Fruit fly (Drosophila melanogaster) whole organism, embryonic: ENCODE results near the gene CG10019.
A peak's percentile ranks its signal among the peaks of the same experiment; 100 is the strongest.

Source experiments
- B-H2 ChIP-seq: fragments of 200-800 bp; sonication (Bioruptor generic); optimal IDR thresholded peaks from 2 replicates; lab custom pipeline; 2018; ENCODE audit warnings: missing biosample characterization, mild to moderate bottlenecking, missing genetic modification characterization
- C15 ChIP-seq: fragments of 200-800 bp; sonication (Bioruptor generic); IDR thresholded peaks from 3 replicates; pipeline ENCODE4 v1.3.6; 2022; ENCODE audit warnings: missing biosample characterization, missing genetic modification characterization
- CG10267 ChIP-seq: fragments of 200-800 bp; sonication (Bioruptor generic); optimal IDR thresholded peaks from 2 replicates; lab custom pipeline; 2018; ENCODE audit warnings: missing biosample characterization, mild to moderate bottlenecking, missing genetic modification characterization, moderate library complexity
- CG10274 ChIP-seq: fragments of 200-800 bp; sonication (Bioruptor generic); optimal IDR thresholded peaks from 3 replicates; lab custom pipeline; 2017; ENCODE audit warnings: missing biosample characterization, mild to moderate bottlenecking, missing genetic modification characterization
- CG10462 ChIP-seq: fragments of 200-800 bp; sonication (Bioruptor generic); optimal IDR thresholded peaks from 2 replicates; lab custom pipeline; 2016; ENCODE audit warnings: missing biosample characterization, missing genetic modification characterization
- CG10543 ChIP-seq: fragments of 200-800 bp; sonication (Bioruptor generic); optimal IDR thresholded peaks from 3 replicates; lab custom pipeline; 2017; ENCODE audit warnings: missing biosample characterization, mild to moderate bottlenecking, missing genetic modification characterization, moderate library complexity
- CG10959 ChIP-seq: fragments of 200-800 bp; sonication (Bioruptor generic); IDR thresholded peaks from 2 replicates; pipeline ENCODE4 v1.3.6; 2022; ENCODE audit warnings: missing biosample characterization, missing genetic modification characterization
- CG11504 ChIP-seq: fragments of 200-800 bp; sonication (Bioruptor generic); optimal IDR thresholded peaks from 3 replicates; lab custom pipeline; 2019; ENCODE audit warnings: missing biosample characterization, mild to moderate bottlenecking, missing genetic modification characterization, moderate library complexity
- CG11695 ChIP-seq: fragments of 200-800 bp; sonication (Bioruptor generic); IDR thresholded peaks from 3 replicates; pipeline ENCODE4 v1.3.6; 2022; ENCODE audit warnings: missing biosample characterization, missing genetic modification characterization
- CG11723 ChIP-seq: fragments of 200-800 bp; sonication (Bioruptor generic); optimal IDR thresholded peaks from 2 replicates; lab custom pipeline; 2017; ENCODE audit warnings: missing biosample characterization, mild to moderate bottlenecking, missing genetic modification characterization
- CG12299 ChIP-seq: fragments of 200-800 bp; sonication (Bioruptor generic); optimal IDR thresholded peaks from 2 replicates; lab custom pipeline; 2018; ENCODE audit warnings: missing biosample characterization, mild to moderate bottlenecking, missing genetic modification characterization
- CG14050 ChIP-seq: fragments of 200-800 bp; sonication (Bioruptor generic); IDR thresholded peaks from 3 replicates; pipeline ENCODE4 v1.3.6; 2022; ENCODE audit warnings: missing biosample characterization, missing genetic modification characterization
- CG14441 ChIP-seq: fragments of 200-800 bp; sonication (Bioruptor generic); IDR thresholded peaks from 2 replicates; pipeline ENCODE4 v1.3.6; 2022; ENCODE audit warnings: missing biosample characterization, missing genetic modification characterization
- CG1529 ChIP-seq: fragments of 200-800 bp; sonication (Bioruptor generic); optimal IDR thresholded peaks from 3 replicates; lab custom pipeline; 2018; ENCODE audit warnings: missing biosample characterization, missing genetic modification characterization
- CG15696 ChIP-seq: fragments of 200-800 bp; sonication (Bioruptor generic); optimal IDR thresholded peaks from 2 replicates; lab custom pipeline; 2019; ENCODE audit warnings: missing biosample characterization, mild to moderate bottlenecking, missing genetic modification characterization, moderate library complexity
- CG1832 ChIP-seq: fragments of 200-800 bp; sonication (Bioruptor generic); optimal IDR thresholded peaks from 2 replicates; lab custom pipeline; 2017; ENCODE audit warnings: missing biosample characterization, mild to moderate bottlenecking, missing genetic modification characterization, inconsistent platforms
- CG2202 ChIP-seq: fragments of 200-800 bp; sonication (Bioruptor generic); optimal IDR thresholded peaks from 2 replicates; lab custom pipeline; 2018; ENCODE audit warnings: missing biosample characterization, mild to moderate bottlenecking, missing genetic modification characterization
- CG33557 ChIP-seq: fragments of 200-800 bp; sonication (Bioruptor generic); optimal IDR thresholded peaks from 2 replicates; lab custom pipeline; 2019; ENCODE audit warnings: missing biosample characterization, mild to moderate bottlenecking, missing genetic modification characterization, moderate library complexity
- CG3407 ChIP-seq: fragments of 200-800 bp; sonication (Bioruptor generic); optimal IDR thresholded peaks from 2 replicates; lab custom pipeline; 2018; ENCODE audit warnings: missing biosample characterization, mild to moderate bottlenecking, missing genetic modification characterization
- CG34376 ChIP-seq: fragments of 200-800 bp; sonication (Bioruptor generic); optimal IDR thresholded peaks from 2 replicates; lab custom pipeline; 2018; ENCODE audit warnings: missing biosample characterization, mild to moderate bottlenecking, missing genetic modification characterization
- CG4282 ChIP-seq: fragments of 200-800 bp; sonication (Bioruptor generic); optimal IDR thresholded peaks from 2 replicates; lab custom pipeline; 2016; ENCODE audit warnings: missing biosample characterization, missing genetic modification characterization
- CG5180 ChIP-seq: fragments of 200-800 bp; sonication (Bioruptor generic); optimal IDR thresholded peaks from 3 replicates; lab custom pipeline; 2017; ENCODE audit warnings: missing biosample characterization, missing genetic modification characterization, mild to moderate bottlenecking, moderate library complexity, missing genetic modification reagents
- CG5245 ChIP-seq: fragments of 200-800 bp; sonication (Bioruptor generic); optimal IDR thresholded peaks from 3 replicates; lab custom pipeline; 2016; ENCODE audit warnings: missing biosample characterization, missing genetic modification characterization
- CG7963 ChIP-seq: fragments of 200-800 bp; sonication (Bioruptor generic); IDR thresholded peaks from 3 replicates; pipeline ENCODE4 v1.3.6; 2022; ENCODE audit warnings: missing biosample characterization, missing genetic modification characterization; ENCODE audit not compliant: partially characterized antibody
- CG7987 ChIP-seq: fragments of 200-800 bp; sonication (Bioruptor generic); optimal IDR thresholded peaks from 2 replicates; lab custom pipeline; 2018; ENCODE audit warnings: missing biosample characterization, mild to moderate bottlenecking, missing genetic modification characterization, moderate library complexity
- CG8290 ChIP-seq, 3 experiments: fragments of 200-800 bp; sonication (Bioruptor generic); optimal IDR thresholded peaks; 2 replicates each; lab custom pipeline; 2016 to 2019; ENCODE audit warnings: missing biosample characterization in 3 of 3, missing genetic modification characterization in 3 of 3, mild to moderate bottlenecking in 2 of 3, moderate library complexity in 1 of 3
- CG8765 ChIP-seq: fragments of 200-800 bp; sonication (Bioruptor generic); IDR thresholded peaks from 2 replicates; pipeline ENCODE4 v1.3.6; 2022; ENCODE audit warnings: missing biosample characterization, missing genetic modification characterization
- CG8944 ChIP-seq: fragments of 200-800 bp; sonication (Bioruptor generic); optimal IDR thresholded peaks from 3 replicates; lab custom pipeline; 2016; ENCODE audit warnings: missing biosample characterization, missing genetic modification characterization
- ERR ChIP-seq: fragments of 200-800 bp; sonication (Bioruptor generic); optimal IDR thresholded peaks from 2 replicates; lab custom pipeline; 2016; ENCODE audit warnings: missing biosample characterization, missing genetic modification characterization
- Hr39 ChIP-seq: fragments of >200 bp; optimal IDR thresholded peaks from 2 replicates; lab custom pipeline; 2017
- NFAT ChIP-seq: fragments of 200-800 bp; sonication (Bioruptor generic); IDR thresholded peaks from 2 replicates; pipeline ENCODE4 v1.3.6; 2022; ENCODE audit warnings: missing biosample characterization, missing genetic modification characterization
- Opbp ChIP-seq: fragments of 200-800 bp; sonication (Bioruptor generic); IDR thresholded peaks from 3 replicates; pipeline ENCODE4 v1.3.6; 2022; ENCODE audit warnings: missing biosample characterization, missing genetic modification characterization; ENCODE audit not compliant: partially characterized antibody
- Ravus ChIP-seq: fragments of 200-800 bp; sonication (Bioruptor generic); IDR thresholded peaks from 2 replicates; pipeline ENCODE4 v1.3.6; 2022; ENCODE audit warnings: missing biosample characterization, missing genetic modification characterization
- Sox100B ChIP-seq: fragments of 200-800 bp; sonication (Bioruptor generic); optimal IDR thresholded peaks from 3 replicates; lab custom pipeline; 2018; ENCODE audit warnings: missing biosample characterization, mild to moderate bottlenecking, missing genetic modification characterization
- Sox102F ChIP-seq: fragments of 200-800 bp; sonication (Bioruptor generic); optimal IDR thresholded peaks from 2 replicates; lab custom pipeline; 2018; ENCODE audit warnings: missing biosample characterization, mild to moderate bottlenecking, missing genetic modification characterization, moderate library complexity
- Sry-δ ChIP-seq: fragments of 200-800 bp; sonication (Bioruptor generic); optimal IDR thresholded peaks from 2 replicates; lab custom pipeline; 2016; ENCODE audit warnings: missing biosample characterization, missing genetic modification characterization
- ac ChIP-seq: fragments of 200-800 bp; sonication (Bioruptor generic); optimal IDR thresholded peaks from 3 replicates; lab custom pipeline; 2017; ENCODE audit warnings: missing biosample characterization, mild to moderate bottlenecking, missing genetic modification characterization
- bsh ChIP-seq, 2 experiments: fragments of 200-800 bp; sonication (Bioruptor generic); optimal IDR thresholded peaks; 2 replicates each; lab custom pipeline; 2017 to 2018; ENCODE audit warnings: mild to moderate bottlenecking in 2 of 2, missing biosample characterization in 2 of 2, missing genetic modification characterization in 2 of 2, moderate library complexity in 1 of 2
- cas ChIP-seq: fragments of 200-800 bp; sonication (Bioruptor generic); IDR thresholded peaks from 2 replicates; pipeline ENCODE4 v1.3.6; 2022; ENCODE audit warnings: missing biosample characterization, missing genetic modification characterization
- crol ChIP-seq: fragments of 200-800 bp; sonication (Bioruptor generic); IDR thresholded peaks from 2 replicates; pipeline ENCODE4 v1.3.6; 2022; ENCODE audit warnings: missing biosample characterization, missing genetic modification characterization
- danr ChIP-seq: fragments of 200-800 bp; sonication (Bioruptor generic); IDR thresholded peaks from 2 replicates; pipeline ENCODE4 v1.3.6; 2022; ENCODE audit warnings: missing biosample characterization, missing genetic modification characterization
- dysf ChIP-seq: fragments of 200-800 bp; sonication (Bioruptor generic); IDR thresholded peaks from 3 replicates; pipeline ENCODE4 v1.3.6; 2022; ENCODE audit warnings: missing biosample characterization, missing genetic modification characterization
- gsb-n ChIP-seq: fragments of 200-800 bp; sonication (Bioruptor generic); optimal IDR thresholded peaks from 3 replicates; lab custom pipeline; 2018; ENCODE audit warnings: missing biosample characterization, mild to moderate bottlenecking, missing genetic modification characterization
- hb ChIP-seq: fragments of 200-800 bp; sonication (Bioruptor generic); IDR thresholded peaks from 3 replicates; pipeline ENCODE4 v1.3.6; 2022; ENCODE audit warnings: missing biosample characterization, missing genetic modification characterization; ENCODE audit not compliant: partially characterized antibody
- mirr ChIP-seq: fragments of 200-800 bp; sonication (Bioruptor generic); optimal IDR thresholded peaks from 3 replicates; lab custom pipeline; 2018; ENCODE audit warnings: missing biosample characterization, mild to moderate bottlenecking, missing genetic modification characterization
- pb ChIP-seq: fragments of 200-800 bp; sonication (Bioruptor generic); optimal IDR thresholded peaks from 3 replicates; lab custom pipeline; 2016; ENCODE audit warnings: missing biosample characterization, missing genetic modification characterization
- ro ChIP-seq: fragments of 200-800 bp; sonication (Bioruptor generic); IDR thresholded peaks from 2 replicates; pipeline ENCODE4 v1.3.6; 2022; ENCODE audit warnings: missing biosample characterization, missing genetic modification characterization
- run ChIP-seq: fragments of 200-800 bp; sonication (Bioruptor generic); optimal IDR thresholded peaks from 3 replicates; lab custom pipeline; 2018; ENCODE audit warnings: missing biosample characterization, mild to moderate bottlenecking, missing genetic modification characterization
- seq ChIP-seq: fragments of 200-800 bp; sonication (Bioruptor generic); IDR thresholded peaks from 2 replicates; pipeline ENCODE4 v1.3.6; 2022; ENCODE audit warnings: missing biosample characterization, missing genetic modification characterization
- so ChIP-seq: fragments of 200-800 bp; sonication (Bioruptor generic); IDR thresholded peaks from 3 replicates; pipeline ENCODE4 v1.3.6; 2022; ENCODE audit warnings: missing biosample characterization, missing genetic modification characterization
- tll ChIP-seq, 2 experiments: fragments of 200-800 bp in 1 of 2; fragments of >200 bp in 1 of 2; sonication (Bioruptor generic) in 1 of 2; optimal IDR thresholded peaks; 2 replicates each; lab custom pipeline; 2017 to 2019; ENCODE audit warnings: missing biosample characterization in 2 of 2, missing genetic modification characterization in 2 of 2, mild to moderate bottlenecking in 1 of 2, moderate library complexity in 1 of 2

Gene CG10019

DNA sequence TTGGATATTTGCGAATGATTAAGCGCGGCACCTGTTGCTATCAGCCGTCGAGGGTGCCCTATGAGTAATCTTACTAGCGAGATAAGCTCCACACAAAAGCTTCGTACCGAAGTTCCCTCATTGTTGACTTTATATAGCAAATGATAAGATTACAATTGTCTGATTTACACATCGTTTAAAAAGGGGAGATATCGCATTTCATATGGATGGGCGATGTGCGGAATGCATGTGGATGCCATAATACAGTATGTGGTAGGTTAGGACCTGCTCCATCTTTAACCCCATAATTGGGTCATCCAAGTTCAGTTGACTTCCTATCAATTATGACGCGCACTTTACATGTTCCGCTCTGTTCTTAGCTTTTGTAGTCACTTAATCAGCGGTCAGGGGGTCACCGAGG is 61.4 kb downstream of the CG10019 start (continued):
- TF ChIP-seq CG33557 (GFP tag; lab: Kevin White, UChicago) (no peak), CG11504 (tag; lab: Kevin White, UChicago) (no peak), so (GFP tag; lab: Robert Waterston, UW) (no peak), CG8290 (GFP tag; optimal IDR thresholded peaks at IDR 0.05; lab: Kevin White, UChicago) (no peak), CG8290 (tag; optimal IDR thresholded peaks at IDR 0.05; lab: Kevin White, UChicago) (no peak), CG8765 (GFP tag; lab: Robert Waterston, UW) (no peak), CG10462 (GFP tag; lab: Kevin White, UChicago) (no peak), pb (GFP tag; lab: Kevin White, UChicago) (no peak), gsb-n (tag; lab: Kevin White, UChicago) (no peak), crol (GFP tag; lab: Robert Waterston, UW) (no peak), Opbp (GFP tag; lab: Robert Waterston, UW) (no peak), CG11723 (no peak), Hr39 (lab: Kevin White, UChicago) (no peak), CG1529 (GFP tag; lab: Kevin White, UChicago) (no peak), CG14441 (GFP tag; lab: Robert Waterston, UW) (peak; percentile 62), CG7963 (no peak), CG2202 (no peak), CG10274 (no peak), CG15696 (tag; lab: Kevin White, UChicago) (no peak), ro (no peak), hb (GFP tag; lab: Robert Waterston, UW) (no peak), CG4282 (GFP tag; lab: Kevin White, UChicago) (no peak), dysf (no peak), cas (GFP tag; lab: Robert Waterston, UW) (no peak), CG34376 (GFP tag; lab: Kevin White, UChicago) (peak; percentile 73), CG14050 (no peak), run (no peak), Sox100B (GFP tag; lab: Kevin White, UChicago) (no peak), mirr (GFP tag; lab: Kevin White, UChicago) (peak; percentile 94), Ravus (no peak), CG1832 (no peak), bsh (GFP tag; optimal IDR thresholded peaks at IDR 0.05; lab: Kevin White, UChicago) (no peak), C15 (no peak), CG10543 (GFP tag; lab: Kevin White, UChicago) (no peak), danr (GFP tag; lab: Robert Waterston, UW) (no peak), B-H2 (no peak), tll (GFP tag; optimal IDR thresholded peaks at IDR 0.05; lab: Kevin White, UChicago) (no peak), Sry-δ (GFP tag; lab: Kevin White, UChicago) (no peak), ERR (GFP tag; lab: Kevin White, UChicago) (no peak), Sox102F (GFP tag; lab: Kevin White, UChicago) (no peak), CG11695 (GFP tag; lab: Robert Waterston, UW) (peak; percentile 38; the same call in 1 of the 3 replicates), CG8944 (GFP tag; lab: Kevin White, UChicago) (no peak), CG10959 (GFP tag; lab: Robert Waterston, UW) (no peak), CG5245 (GFP tag; lab: Kevin White, UChicago) (no peak), ac (GFP tag; lab: Kevin White, UChicago) (no peak), CG10267 (no peak), CG5180 (GFP tag; lab: Kevin White, UChicago) (peak; percentile 7), CG12299 (tag; lab: Kevin White, UChicago) (no peak), CG7987 (GFP tag; lab: Kevin White, UChicago) (peak; percentile 8), CG3407 (GFP tag; lab: Kevin White, UChicago) (no peak), NFAT (GFP tag; lab: Robert Waterston, UW) (no peak), seq (GFP tag; lab: Robert Waterston, UW) (no peak)
